Fruit fly (Drosophila melanogaster): ENCODE results near the gene Tpi.
A peak's percentile ranks its signal among the peaks of the same experiment; 100 is the strongest.

Gene Tpi

DNA sequence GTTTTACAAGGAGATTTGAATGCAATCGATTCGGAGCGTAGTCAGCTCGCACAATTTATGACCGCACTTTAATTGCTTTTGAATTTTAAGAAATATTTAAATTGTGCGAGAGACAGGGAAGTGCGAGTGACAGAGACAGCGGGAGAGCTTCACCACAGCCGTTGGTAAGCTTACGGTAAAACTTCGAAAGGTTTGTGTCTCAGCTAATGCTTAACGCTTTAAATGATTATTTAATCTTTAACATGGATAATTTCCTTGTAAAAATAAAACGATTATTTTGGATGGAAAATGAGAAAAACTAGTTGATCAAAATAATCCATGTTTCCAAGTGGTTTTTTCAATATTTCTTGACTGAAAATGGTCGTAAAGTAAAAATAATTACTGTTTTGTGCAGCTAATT, 16.2 kb upstream of the Tpi start:
- TF ChIP-seq Camta (GFP tag; optimal IDR thresholded peaks at IDR 0.05) (no peak), Dp (GFP tag; optimal IDR thresholded peaks at IDR 0.05) (peak; percentile 6), sens (GFP tag) (peak; percentile 17), CG4360 (GFP tag; IDR thresholded peaks at IDR 0.05) (no peak), E2f2 (GFP tag; IDR thresholded peaks at IDR 0.05) (peak; percentile 36; the same call in 1 of the 2 replicates), ken (GFP tag; IDR thresholded peaks at IDR 0.05) (no peak), pfk (GFP tag; optimal IDR thresholded peaks at IDR 0.05) (no peak), jumu (GFP tag; optimal IDR thresholded peaks at IDR 0.05) (no peak), CG12299 (tag; optimal IDR thresholded peaks at IDR 0.05) (no peak), kni (GFP tag; optimal IDR thresholded peaks at IDR 0.05) (no peak), Med (GFP tag) (peak; percentile 42), E2f1 (GFP tag; IDR thresholded peaks at IDR 0.05) (no peak), CTCF (GFP tag; optimal IDR thresholded peaks at IDR 0.05) (peak; percentile 50), Bteb2 (GFP tag; optimal IDR thresholded peaks at IDR 0.05) (no peak), pan (optimal IDR thresholded peaks at IDR 0.05) (no peak), pan (GFP tag; optimal IDR thresholded peaks at IDR 0.05 in 1 of 2, IDR thresholded peaks at IDR 0.05 in 1 of 2) (no peak), CG31441 (GFP tag; IDR thresholded peaks at IDR 0.05) (no peak), ato (GFP tag; IDR thresholded peaks at IDR 0.05; ENCODE audit: partially characterized antibody) (no peak), CG32767 (GFP tag; IDR thresholded peaks at IDR 0.05) (no peak), gcm (GFP tag; optimal IDR thresholded peaks at IDR 0.05) (no peak), CG1529 (GFP tag; optimal IDR thresholded peaks at IDR 0.05) (no peak), otp (GFP tag; IDR thresholded peaks at IDR 0.05) (no peak), NFAT (GFP tag; IDR thresholded peaks at IDR 0.05) (no peak), Pdp1 (GFP tag; optimal IDR thresholded peaks at IDR 0.05) (peak in 1 of 2 experiments; percentile 82), gfzf (GFP tag; optimal IDR thresholded peaks at IDR 0.05) (peak; percentile 43), CG10431 (GFP tag; optimal IDR thresholded peaks at IDR 0.05) (no peak)

DNA sequence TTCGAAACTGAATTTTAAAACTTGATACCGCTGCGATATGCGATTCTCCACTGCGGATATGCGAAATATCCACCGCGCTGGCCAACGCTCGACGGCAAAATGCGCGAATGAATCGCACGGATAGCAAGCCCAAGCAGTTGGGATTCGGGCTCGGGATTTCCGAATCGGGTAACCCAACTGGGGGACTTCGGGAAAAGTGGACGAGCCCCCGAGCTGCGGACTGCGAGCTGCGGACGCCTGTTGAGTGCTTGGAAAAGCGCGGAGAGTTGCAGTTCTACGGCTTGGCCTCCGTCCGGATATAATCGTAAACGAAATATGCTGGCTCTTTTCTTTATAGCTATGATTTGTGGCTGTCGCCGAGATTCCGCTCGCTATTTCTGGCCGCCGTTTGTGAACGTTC, 15.1 kb upstream of the Tpi start, which contains the start of gene AdoR:
Gene AdoR (minus strand): TSS at position 101 of the 400 bp plus-strand sequence.
- TF ChIP-seq Bdp1 (GFP tag; optimal IDR thresholded peaks at IDR 0.05) (no peak), Deaf1 (tag; optimal IDR thresholded peaks at IDR 0.05) (peak; percentile 83), CG13894 (tag; optimal IDR thresholded peaks at IDR 0.05) (peak; percentile 49), CG12769 (tag; optimal IDR thresholded peaks at IDR 0.05) (peak; percentile 7)

DNA sequence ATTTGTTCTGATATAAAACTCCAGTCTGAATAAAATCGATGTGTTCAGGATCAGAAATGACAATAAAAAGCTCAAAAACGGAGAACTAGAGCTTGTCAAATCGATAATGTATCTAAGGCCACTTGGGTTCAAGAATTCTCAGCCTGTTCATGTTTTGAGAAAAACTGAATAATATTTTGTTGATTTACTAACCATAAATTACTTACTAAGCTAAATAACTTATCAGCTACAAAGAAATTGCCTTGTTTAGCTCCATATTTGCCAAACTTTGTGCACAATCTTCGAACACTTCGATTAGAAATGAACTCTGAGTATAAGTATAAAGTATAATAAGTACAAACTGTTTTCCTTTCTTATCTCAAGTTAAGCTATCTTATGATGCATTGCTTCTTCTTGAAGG, 2.1 kb downstream of the Tpi start, which contains the start of gene CG31029:
Gene CG31029 (minus strand): TSS at position 101 of the 400 bp plus-strand sequence.
- TF ChIP-seq ewg (GFP tag; optimal IDR thresholded peaks at IDR 0.05) (no peak), sc (optimal IDR thresholded peaks at IDR 0.05) (no peak), sc (GFP tag; optimal IDR thresholded peaks at IDR 0.05) (no peak), CG30403 (GFP tag; optimal IDR thresholded peaks at IDR 0.05) (no peak), CG18599 (GFP tag; optimal IDR thresholded peaks at IDR 0.05) (no peak), CG7987 (GFP tag; optimal IDR thresholded peaks at IDR 0.05) (no peak), ken (GFP tag; IDR thresholded peaks at IDR 0.05) (no peak), Pdp1 (GFP tag; optimal IDR thresholded peaks at IDR 0.05) (no peak), dmrt99B (tag; optimal IDR thresholded peaks at IDR 0.05) (no peak)

DNA sequence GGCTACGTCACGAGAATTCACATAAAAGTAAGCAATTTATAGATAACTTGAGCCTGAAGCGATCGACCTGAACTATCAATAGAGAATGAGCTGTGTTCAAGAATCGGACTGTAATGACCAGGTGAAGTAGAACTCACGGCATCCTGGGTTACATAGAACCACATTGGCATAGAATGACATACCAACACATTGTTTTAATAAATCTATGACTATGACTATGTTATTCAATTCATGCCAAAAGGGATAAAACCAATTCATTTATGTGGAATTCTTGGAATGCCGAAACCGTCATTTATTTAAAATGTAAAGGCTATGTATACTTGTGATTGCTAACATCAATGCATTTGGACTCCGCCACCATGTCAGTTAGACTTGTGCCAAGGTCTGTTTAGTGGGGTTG, 5.4 kb downstream of the Tpi start, which contains the start of gene Ppi1:
Gene Ppi1 (minus strand): TSS at position 101 of the 400 bp plus-strand sequence.
- TF ChIP-seq CG3281 (GFP tag; optimal IDR thresholded peaks at IDR 0.05) (no peak), CG3995 (GFP tag; optimal IDR thresholded peaks at IDR 0.05) (no peak), CG31441 (GFP tag; IDR thresholded peaks at IDR 0.05) (no peak), CG9437 (GFP tag; optimal IDR thresholded peaks at IDR 0.05) (no peak), CG8765 (GFP tag; IDR thresholded peaks at IDR 0.05) (no peak), Atf3 (GFP tag; optimal IDR thresholded peaks at IDR 0.05) (no peak), Oli (tag; optimal IDR thresholded peaks at IDR 0.05) (no peak), CG12219 (GFP tag; optimal IDR thresholded peaks at IDR 0.05) (no peak), CG3838 (GFP tag; optimal IDR thresholded peaks at IDR 0.05) (no peak), CG4617 (GFP tag; optimal IDR thresholded peaks at IDR 0.05; ENCODE audit: borderline replicate concordance) (no peak), az2 (GFP tag; optimal IDR thresholded peaks at IDR 0.05) (no peak), HLH3B (GFP tag; IDR thresholded peaks at IDR 0.05) (no peak), Ets97D (GFP tag; optimal IDR thresholded peaks at IDR 0.05) (no peak), Taf1 (GFP tag; IDR thresholded peaks at IDR 0.05) (no peak)
